Fruit fly (Drosophila melanogaster) ovary, adult (tissue): ENCODE data around the gene CG9106.

Source experiments
- CG17801 ChIP-seq: fragments of 200-800 bp; optimal IDR thresholded peaks from 2 replicates; lab custom pipeline; 2019; ENCODE audit warnings: missing biosample characterization, mild to moderate bottlenecking, missing genetic modification characterization, moderate library complexity; ENCODE audit not compliant: partially characterized antibody

The CG9106 gene

DNA sequence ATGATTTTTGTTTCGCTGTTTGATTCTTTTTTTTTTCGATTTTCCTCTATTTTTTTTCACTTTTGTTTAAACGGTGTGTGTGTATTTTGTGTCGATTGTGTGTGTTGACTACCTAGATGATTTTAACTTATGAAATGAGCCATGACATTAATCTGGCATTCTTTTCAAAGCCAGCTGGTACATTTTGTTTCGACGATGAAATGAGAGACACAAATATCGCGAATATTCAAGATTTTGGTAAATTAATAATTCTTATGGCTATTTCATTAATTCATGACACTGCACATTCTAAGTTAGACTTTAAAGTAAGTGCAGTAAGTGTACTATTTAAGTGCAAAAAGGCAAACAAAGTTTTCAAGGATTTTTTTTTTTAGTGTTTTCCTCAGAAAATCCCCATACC lies at the start of gene CG9106:
Gene CG9106, minus strand, starts transcription at position 101 of the 400 bp plus-strand sequence.
- TF ChIP-seq CG17801 (GFP tag; lab: Kevin White, UChicago) = no peak

DNA sequence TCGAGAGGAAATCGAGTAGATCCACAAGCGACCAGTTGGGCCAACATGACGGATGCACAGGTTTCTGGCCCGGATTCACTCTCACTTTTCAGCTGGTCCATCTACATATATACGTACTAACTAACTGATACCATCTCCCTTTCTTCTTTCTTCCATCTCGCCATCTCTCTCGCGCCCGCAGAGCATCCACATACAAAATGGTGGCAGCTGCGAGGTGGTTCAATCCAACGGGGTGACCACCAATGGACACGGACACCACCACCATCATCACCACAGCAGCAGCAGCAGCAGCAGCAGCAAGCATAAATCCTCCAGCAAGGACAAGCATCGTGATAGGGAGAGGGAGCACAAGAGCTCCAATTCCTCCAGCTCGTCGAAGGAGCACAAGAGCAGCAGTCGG lies 48.8 kb upstream of the CG9106 start:
- TF ChIP-seq CG17801 (GFP tag; lab: Kevin White, UChicago) = no peak

DNA sequence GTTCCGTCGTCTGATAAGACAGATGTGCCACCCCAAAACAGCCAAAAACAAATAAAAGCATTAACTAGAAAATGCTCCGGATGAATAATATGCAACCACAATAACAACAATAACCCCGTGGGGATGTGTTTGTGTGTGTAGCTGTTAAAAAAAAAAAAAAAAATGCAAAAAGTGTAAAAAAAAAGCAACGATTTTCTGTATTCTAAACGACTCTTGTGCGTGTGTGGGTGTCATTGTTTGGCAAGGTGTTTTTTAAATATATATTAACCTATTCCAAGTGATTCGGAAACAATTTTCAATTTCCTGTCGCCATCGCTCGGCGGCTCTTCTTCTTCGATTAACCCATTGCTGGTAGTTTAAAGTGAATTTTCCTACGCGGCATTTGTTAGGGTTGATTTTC lies 48.3 kb upstream of the CG9106 start:
- TF ChIP-seq CG17801 (GFP tag; lab: Kevin White, UChicago) = peak; percentile 38

DNA sequence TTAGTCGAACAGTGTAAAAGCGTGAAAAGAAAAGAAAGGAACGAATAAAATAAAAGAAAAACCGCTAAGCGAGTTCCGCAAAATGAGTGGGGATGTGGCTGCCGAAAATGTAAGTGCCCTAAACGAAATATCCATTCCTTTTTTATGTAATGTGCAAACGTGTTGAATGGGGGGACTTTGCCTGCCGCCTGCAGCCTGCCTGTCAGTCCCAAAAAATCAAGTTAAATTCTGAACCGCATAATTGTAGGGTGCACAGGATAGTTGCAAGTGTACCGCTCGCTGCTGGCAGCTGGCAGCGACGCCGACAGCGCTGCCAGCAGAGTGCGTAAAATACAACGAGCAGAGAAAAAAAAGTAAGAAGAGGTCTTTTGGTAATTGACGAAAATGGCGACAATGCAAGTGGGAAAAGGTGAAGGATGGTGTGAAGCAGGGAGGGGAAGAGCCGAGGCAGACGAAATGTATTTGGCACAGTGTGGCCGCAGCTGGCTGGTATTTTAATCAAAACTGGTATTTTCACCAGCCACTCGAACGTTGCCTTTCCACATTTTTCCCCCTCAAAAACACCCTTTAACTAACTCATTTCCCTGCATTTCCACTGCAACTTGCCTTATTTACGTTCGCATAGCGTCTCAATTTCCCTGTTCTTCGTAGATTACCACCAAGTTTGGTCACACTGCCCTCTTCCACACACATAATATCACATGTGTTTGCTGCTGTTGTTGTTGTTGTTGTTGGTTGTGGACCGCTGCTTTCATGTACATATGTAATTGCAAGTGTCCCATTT lies 47.7 kb upstream of the CG9106 start:
- no peak for TF ChIP-seq CG17801 (GFP tag; lab: Kevin White, UChicago)

DNA sequence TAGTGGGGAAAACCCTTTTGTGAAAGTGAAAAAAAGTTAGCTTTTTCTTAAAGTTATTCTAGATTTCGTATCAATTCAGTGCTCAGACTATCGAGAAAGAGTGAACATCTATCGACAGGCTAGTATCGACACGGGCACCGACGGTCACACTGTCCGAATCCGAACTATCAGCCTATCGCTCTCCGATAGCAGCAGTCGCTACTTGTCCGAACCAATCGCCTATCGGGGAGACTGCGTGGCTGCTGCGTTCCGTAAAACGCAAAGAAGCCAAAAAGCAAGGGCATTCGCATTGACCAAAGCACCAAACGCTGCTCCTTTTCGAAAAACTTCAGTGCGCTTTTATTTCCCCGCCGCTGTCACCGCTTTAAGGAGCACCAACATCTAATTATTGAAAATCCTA lies 47.1 kb upstream of the CG9106 start, which contains the start of gene Top1:
Gene Top1, plus strand, starts transcription at position 190 of the 400 bp plus-strand sequence.
- peak; percentile 31 for TF ChIP-seq CG17801 (GFP tag; lab: Kevin White, UChicago)

DNA sequence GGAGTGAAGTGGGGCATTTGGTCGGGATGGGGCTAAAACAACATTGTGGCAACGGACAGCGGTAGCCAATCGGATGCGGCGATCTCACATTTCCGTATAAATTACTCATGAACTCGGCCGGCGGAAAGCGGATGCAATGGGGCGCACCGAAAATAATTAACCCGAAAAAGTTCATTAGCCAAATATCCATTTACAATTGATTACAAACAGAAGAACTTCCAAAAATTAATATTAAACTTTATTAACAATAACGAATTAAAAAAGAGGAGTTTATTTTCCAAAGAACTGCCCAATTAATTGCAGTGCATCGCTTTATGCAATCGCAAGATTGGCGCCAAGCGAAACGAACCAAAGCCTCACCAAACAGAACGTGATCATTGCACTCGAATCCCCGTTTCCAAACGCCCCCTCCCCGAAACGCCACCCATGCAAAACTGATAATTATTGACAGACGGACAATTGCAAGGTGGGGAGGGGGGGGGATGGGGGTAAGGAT lies 41.7 kb upstream of the CG9106 start:
- TF ChIP-seq CG17801 (GFP tag; lab: Kevin White, UChicago) = peak; percentile 56

DNA sequence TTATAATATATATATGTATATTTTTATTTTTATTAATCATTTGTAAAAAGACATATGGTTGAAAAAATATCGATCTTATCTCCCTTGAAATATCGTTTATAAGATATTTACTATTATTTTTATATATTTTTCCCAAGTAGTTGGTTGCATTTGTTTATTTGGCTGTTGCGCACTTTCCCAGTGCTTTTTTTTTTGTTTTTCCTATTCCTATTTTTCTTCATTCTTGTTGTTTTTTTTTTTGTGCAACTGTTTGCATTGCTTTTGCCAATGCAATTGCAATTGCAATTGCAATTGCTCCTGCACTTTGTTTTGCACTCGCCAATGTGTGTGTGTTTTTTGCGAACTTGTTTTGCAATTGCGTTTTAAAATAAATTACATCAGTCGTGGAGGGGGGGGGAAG lies 41.2 kb upstream of the CG9106 start:
- TF ChIP-seq CG17801 (GFP tag; lab: Kevin White, UChicago) = no peak

DNA sequence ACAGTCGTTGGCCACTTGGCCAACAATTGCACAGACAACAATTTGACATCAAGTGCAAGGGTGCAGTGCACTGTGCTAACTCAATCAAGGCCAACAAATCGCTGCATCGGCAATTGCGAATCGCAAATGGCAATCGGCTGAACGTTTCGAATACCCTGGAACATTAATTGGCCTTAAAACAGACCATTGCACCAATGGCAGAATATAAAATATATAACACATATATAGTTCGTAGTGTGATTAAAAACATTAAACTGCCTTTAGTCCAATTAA lies 40.6 kb upstream of the CG9106 start:
- TF ChIP-seq CG17801 (GFP tag; lab: Kevin White, UChicago) = no peak

DNA sequence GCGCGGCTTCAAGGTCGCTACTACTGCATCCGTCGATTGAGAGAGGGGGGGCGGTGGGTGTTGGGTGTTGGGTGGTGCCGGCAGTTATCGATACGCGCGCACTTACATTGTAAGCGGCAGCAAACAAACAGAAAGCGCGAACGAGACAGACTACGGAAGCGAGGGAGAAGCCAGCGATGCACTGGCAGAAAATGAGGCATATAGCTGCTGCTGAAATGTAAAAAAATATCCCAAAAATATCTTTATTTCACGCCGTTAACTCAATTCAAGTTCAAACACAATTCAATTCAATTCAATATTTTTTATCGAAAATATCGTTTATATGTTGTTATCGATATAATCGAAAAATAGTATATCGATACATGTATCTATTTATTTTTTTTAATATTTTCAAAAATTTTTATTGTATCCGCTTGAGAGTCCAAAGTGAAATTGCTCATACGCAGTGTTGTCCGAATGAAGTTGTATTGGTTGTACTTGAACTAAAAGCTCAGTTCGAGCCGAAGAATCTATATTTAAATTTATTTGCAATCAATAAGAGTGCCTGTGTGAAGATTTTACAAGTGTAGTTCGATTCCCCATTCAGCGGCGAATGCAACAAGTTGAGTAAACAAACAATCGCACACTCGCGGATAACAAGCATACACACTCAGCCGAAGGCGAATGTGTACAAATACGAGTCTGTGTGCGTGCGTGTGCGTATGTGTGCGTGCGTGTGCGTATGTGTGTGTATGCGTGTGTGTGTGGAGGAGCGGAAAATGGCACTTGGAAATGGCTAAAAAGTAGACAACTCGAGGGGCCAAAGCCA lies 40.1 kb upstream of the CG9106 start:
- TF ChIP-seq CG17801 (GFP tag; lab: Kevin White, UChicago) = peak; percentile 74

DNA sequence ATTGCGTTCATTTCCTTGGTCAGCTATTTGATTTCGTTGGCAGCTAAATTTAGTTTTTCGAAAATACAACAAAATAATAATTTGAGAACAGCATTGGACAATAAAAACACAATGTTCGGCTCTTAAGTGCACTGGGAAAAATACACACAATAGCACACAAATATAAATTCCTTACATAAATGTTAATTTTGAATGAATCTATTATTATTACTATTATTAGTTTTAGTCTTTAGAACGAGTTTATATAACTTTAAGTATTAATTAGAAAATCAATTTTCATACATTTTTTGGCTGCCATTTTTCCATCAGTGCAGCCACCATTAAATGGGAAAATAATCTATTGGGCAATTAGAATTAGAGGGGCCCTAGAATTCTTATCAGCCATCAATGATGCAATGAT lies 37.7 kb upstream of the CG9106 start:
- TF ChIP-seq CG17801 (GFP tag; lab: Kevin White, UChicago) = no peak

DNA sequence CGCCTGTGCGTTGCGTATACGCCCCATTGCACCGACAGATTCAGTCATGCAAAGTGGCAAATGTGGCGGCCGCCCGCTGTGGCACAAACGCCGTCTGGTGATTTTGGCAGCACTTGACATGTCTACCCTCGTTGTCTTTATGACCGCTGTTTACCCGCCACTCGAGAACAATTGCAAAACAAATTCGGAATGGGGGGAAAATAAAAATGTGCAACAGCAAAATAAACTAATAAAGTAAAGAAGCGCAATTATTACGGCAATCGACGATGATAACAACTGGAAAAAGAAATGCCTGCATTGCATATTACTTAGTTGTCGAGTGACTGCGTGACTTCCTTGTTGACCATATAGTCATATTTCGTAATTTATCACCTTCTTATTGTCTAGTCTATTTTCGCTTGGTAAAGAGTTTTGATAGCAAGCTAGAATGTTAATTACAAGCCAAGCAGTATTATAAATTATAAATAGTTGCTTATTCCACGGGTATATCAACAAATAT lies 36.3 kb upstream of the CG9106 start:
- TF ChIP-seq CG17801 (GFP tag; lab: Kevin White, UChicago) = peak; percentile 81

DNA sequence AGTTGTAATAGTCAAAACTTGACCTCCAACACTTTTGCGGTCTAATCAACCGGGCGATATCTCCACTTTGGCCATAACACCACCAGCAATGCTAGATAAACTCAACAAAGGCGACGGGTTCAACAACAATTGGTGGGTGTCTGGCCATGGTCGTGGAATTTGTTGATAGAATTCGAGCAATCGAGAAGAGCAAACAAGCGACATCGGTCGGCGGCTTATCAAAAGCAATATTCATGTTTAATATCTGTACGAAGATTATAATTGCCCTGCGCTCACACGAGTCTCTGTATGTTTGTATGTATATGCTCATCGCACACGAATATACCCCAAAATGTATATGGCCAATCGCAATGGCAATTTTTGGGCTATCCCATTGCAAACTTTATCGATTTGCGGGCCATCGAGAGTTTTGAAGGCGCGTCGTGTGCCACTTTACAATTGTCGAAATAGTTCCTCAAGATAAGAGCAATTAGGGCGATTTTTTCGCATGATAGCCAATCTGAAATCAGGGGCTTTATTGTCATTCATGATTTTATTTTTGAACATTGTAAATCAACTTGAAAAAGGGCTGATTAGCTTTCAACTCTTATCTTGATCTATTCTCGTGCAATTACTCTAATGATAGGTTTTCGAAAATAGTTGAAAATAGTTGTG lies 35.4 kb upstream of the CG9106 start:
- no peak for TF ChIP-seq CG17801 (GFP tag; lab: Kevin White, UChicago)

DNA sequence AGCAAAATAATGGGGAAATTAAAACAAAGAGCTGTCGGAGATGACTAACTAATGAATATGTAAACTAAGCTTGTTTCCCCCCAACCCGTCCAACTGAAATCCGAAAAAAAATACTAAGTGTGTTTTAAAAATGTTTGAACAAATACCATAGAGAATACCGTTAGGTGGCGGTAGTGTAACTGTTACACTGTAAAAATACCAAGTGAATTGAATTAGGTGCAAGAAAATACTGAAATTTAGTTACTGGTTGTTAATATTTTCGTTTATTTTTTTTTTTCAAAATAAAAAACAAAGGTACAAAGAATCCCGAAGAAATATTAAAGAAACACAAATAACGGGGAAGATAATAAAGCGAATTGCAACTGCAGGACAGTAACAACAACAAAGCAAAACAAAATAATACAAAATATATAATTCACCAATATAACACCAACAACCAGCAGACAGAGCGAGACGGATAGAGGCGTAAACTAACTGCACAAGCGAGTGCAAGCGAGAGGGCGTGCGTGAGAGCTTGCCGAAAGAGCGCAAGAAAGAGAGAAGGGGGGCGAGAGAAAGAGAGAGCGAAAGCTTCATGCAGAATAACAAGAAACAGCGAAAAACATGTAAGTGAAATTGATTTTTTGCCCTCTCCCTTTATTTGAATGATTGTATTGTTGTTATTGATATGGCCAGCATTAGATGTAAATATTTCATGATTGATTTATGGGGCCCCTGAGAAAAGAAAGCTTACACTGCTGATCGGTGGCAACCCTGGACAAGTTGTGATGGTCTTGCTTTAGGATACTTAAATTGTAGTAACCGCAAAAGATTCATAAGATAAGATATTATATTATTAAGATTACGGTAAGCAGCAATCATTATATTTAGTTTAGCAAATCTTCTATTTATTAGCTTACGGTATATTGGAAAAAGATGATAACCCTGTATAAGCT lies 34.0 kb upstream of the CG9106 start:
- peak; percentile 59 for TF ChIP-seq CG17801 (GFP tag; lab: Kevin White, UChicago)

DNA sequence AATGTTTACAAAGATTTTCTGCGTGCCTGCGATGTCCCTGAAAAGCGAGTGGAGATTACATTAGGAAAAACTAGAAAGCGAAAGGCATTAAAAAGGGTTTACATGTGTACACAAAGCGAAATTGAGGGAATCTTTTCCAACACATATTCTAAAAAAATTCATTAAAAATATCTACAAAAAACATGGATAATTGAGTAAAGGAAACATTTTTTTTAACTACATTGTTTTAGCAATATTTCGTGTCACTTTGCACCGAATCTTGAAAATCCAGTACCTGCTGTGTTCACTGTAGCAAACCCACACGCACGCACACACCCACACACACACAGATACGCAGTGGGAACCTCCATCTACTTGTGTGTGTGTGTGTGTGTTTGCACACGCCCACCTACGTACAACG lies 32.0 kb upstream of the CG9106 start:
- no peak for TF ChIP-seq CG17801 (GFP tag; lab: Kevin White, UChicago)
